Worm (Caenorhabditis elegans): ENCODE measurements around the gene W10G11.19.

The W10G11.19 gene

ce11 chrII:3520988-3521850 lies 29.2 kb upstream of the W10G11.19 start, which contains the start of gene W09G10.9 (continued):
- TF ChIP-seq ztf-3 (GFP tag; optimal IDR thresholded peaks at IDR 0.05) (no peak), let-526 (GFP tag; IDR thresholded peaks at IDR 0.05) (peak; percentile 58; the same call in 1 of the 2 replicates), Y56A3A.18 (GFP tag; IDR thresholded peaks at IDR 0.05) (0 out of 2 replicates have a peak, but pooled peaks have one; percentile 15), pbrm-1 (GFP tag; IDR thresholded peaks at IDR 0.05) (peak; percentile 91), F22D6.2 (tag; optimal IDR thresholded peaks at IDR 0.05) (no peak), aptf-3 (GFP tag; IDR thresholded peaks at IDR 0.05) (no peak), ZK185.1 (tag; optimal IDR thresholded peaks at IDR 0.05; ENCODE audit: poor library complexity, severe bottlenecking) (peak; percentile 71), B0035.1 (tag; optimal IDR thresholded peaks at IDR 0.05) (peak; percentile 18), nhr-120 (GFP tag; IDR thresholded peaks at IDR 0.05) (no peak), hsf-1 (GFP tag; IDR thresholded peaks at IDR 0.05) (no peak), rcor-1 (GFP tag; IDR thresholded peaks at IDR 0.05) (peak; percentile 82), mcd-1 (GFP tag; IDR thresholded peaks at IDR 0.05) (peak; percentile 96), zfh-2 (GFP tag; conservative IDR thresholded peaks at IDR 0.05) (peak; percentile 82), hrde-1 (tag; optimal IDR thresholded peaks at IDR 0.05; ENCODE audit: borderline replicate concordance) (peak; percentile 4), egl-18 (GFP tag; IDR thresholded peaks at IDR 0.05) (no peak), ztf-22 (GFP tag; optimal IDR thresholded peaks at IDR 0.05) (no peak), hmg-1.2 (GFP tag; IDR thresholded peaks at IDR 0.05) (peak; percentile 93), rpc-1 (optimal IDR thresholded peaks at IDR 0.05) (peak; percentile 68), rpc-1 (tag; optimal IDR thresholded peaks at IDR 0.05) (peak; percentile 73), ceh-40 (GFP tag; IDR thresholded peaks at IDR 0.05) (peak; percentile 36; the same call in 1 of the 2 replicates), Y95B8A.8 (GFP tag; IDR thresholded peaks at IDR 0.05) (peak; percentile 83), aptf-2 (GFP tag; conservative IDR thresholded peaks at IDR 0.05) (no peak), snpc-1.3 (tag; optimal IDR thresholded peaks at IDR 0.05; ENCODE audit: insufficient read depth) (peak; percentile 52), ceh-58 (GFP tag; IDR thresholded peaks at IDR 0.05) (0 out of 2 replicates have a peak, but pooled peaks have one; percentile 40), lsl-1 (GFP tag; optimal IDR thresholded peaks at IDR 0.05) (peak; percentile 56), lin-26 (GFP tag; IDR thresholded peaks at IDR 0.05) (peak; percentile 81), xnd-1 (tag; optimal IDR thresholded peaks at IDR 0.05) (no peak), Y53F4B.3 (GFP tag; IDR thresholded peaks at IDR 0.05) (peak; percentile 44; the same call in 1 of the 2 replicates), unc-62 (GFP tag; optimal IDR thresholded peaks at IDR 0.05) (no peak), nhr-90 (tag; optimal IDR thresholded peaks at IDR 0.05) (peak; percentile 44), mes-4 (tag; optimal IDR thresholded peaks at IDR 0.05) (no peak), ama-1 (optimal IDR thresholded peaks at IDR 0.05) (no peak), ama-1 (GFP tag; optimal IDR thresholded peaks at IDR 0.05) (peak in 1 of 2 experiments; percentile 44), tbp1 (GFP tag; optimal IDR thresholded peaks at IDR 0.05) (peak; percentile 90), chd-7 (tag; optimal IDR thresholded peaks at IDR 0.05) (peak; percentile 14), mel-28 (tag; optimal IDR thresholded peaks at IDR 0.05; ENCODE audit: borderline replicate concordance) (no peak), madf-6 (GFP tag; IDR thresholded peaks at IDR 0.05) (peak; percentile 73), lin-54 (GFP tag; optimal IDR thresholded peaks at IDR 0.05) (peak; percentile 45), ztf-6 (GFP tag; IDR thresholded peaks at IDR 0.05) (0 out of 2 replicates have a peak, but pooled peaks have one; percentile 56), cebp-2 (GFP tag; IDR thresholded peaks at IDR 0.05) (no peak), ceh-100 (GFP tag; IDR thresholded peaks at IDR 0.05) (peak; percentile 70), ekl-4 (GFP tag; IDR thresholded peaks at IDR 0.05) (peak; percentile 75), nhr-27 (tag; optimal IDR thresholded peaks at IDR 0.05) (no peak), K12H6.12 (tag; optimal IDR thresholded peaks at IDR 0.05) (peak; percentile 54), dox-1 (GFP tag; IDR thresholded peaks at IDR 0.05) (peak; percentile 91), nfya-2 (GFP tag; IDR thresholded peaks at IDR 0.05) (no peak), B0261.1 (tag; optimal IDR thresholded peaks at IDR 0.05) (peak; percentile 84)

Measured in whole organism, young adult.